Fruit fly (Drosophila melanogaster) whole organism: ENCODE measurements around the gene CG15432.

Experiments used
- CG8478 ChIP-seq: fragments of >200 bp; optimal IDR thresholded peaks from 2 replicates; lab custom pipeline; 2018; ENCODE audit warnings: inconsistent platforms
- Dll ChIP-seq: fragments of >200 bp; optimal IDR thresholded peaks from 2 replicates; lab custom pipeline; 2017
- psq ChIP-seq: fragments of >200 bp; optimal IDR thresholded peaks from 2 replicates; lab custom pipeline; 2017
- usp ChIP-seq: fragments of >200 bp; optimal IDR thresholded peaks from 2 replicates; lab custom pipeline; 2017; ENCODE audit warnings: missing biosample characterization, missing genetic modification characterization, mixed read lengths

DNA sequence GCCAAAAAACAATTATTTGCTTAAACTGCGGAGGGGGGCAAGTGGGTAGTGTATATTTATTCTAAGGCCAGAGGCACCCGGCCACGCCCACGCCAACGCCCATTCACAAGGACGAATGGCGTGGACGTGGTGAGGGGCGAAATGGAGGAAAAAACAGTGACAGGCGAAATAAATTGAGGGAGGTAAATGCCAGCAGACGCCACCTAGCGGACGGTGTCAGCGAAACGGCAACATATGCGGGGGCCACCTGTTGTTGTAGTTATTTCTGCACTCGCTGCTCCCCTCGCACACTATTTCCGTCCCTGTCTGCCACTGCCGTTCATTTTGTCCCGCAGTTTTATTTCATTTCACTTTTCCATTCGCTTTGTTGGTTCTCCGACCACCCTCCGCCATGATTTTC lies 24.1 kb upstream of the CG15432 start:
- TF ChIP-seq usp (GFP tag; lab: Kevin White, UChicago) (no peak), CG8478 (lab: Kevin White, UChicago) (no peak), psq (lab: Kevin White, UChicago) (no peak), Dll (lab: Kevin White, UChicago) (no peak)
